Fruit fly (Drosophila melanogaster) whole organism, prepupa: ENCODE data around the gene Taf11.
A peak's percentile ranks its signal among the peaks of the same experiment; 100 is the strongest.

Source experiments
- Blimp-1 ChIP-seq: fragments of 200-800 bp; sonication (Bioruptor generic); optimal IDR thresholded peaks from 3 replicates; lab custom pipeline; 2017; ENCODE audit warnings: missing biosample characterization, missing genetic modification characterization, mild to moderate bottlenecking, moderate library complexity, missing genetic modification reagents
- CG10631 ChIP-seq: fragments of 200-800 bp; sonication (Bioruptor generic); optimal IDR thresholded peaks from 2 replicates; lab custom pipeline; 2016; ENCODE audit warnings: missing biosample characterization, missing genetic modification characterization
- CG10669 ChIP-seq: fragments of 200-800 bp; sonication (Bioruptor generic); optimal IDR thresholded peaks from 3 replicates; lab custom pipeline; 2018; ENCODE audit warnings: missing biosample characterization, mild to moderate bottlenecking, missing genetic modification characterization, moderate library complexity
- CG11762 ChIP-seq: fragments of 200-800 bp; sonication (Bioruptor generic); optimal IDR thresholded peaks from 3 replicates; lab custom pipeline; 2016; ENCODE audit warnings: missing biosample characterization, missing genetic modification characterization; ENCODE audit not compliant: insufficient read depth
- CG1621 ChIP-seq: fragments of 200-800 bp; sonication (Bioruptor generic); optimal IDR thresholded peaks from 3 replicates; lab custom pipeline; 2018; ENCODE audit warnings: missing biosample characterization, mild to moderate bottlenecking, missing genetic modification characterization
- CG16779 ChIP-seq: fragments of 200-800 bp; sonication (Bioruptor generic); optimal IDR thresholded peaks from 3 replicates; lab custom pipeline; 2017; ENCODE audit warnings: missing biosample characterization, mild to moderate bottlenecking, missing genetic modification characterization
- CG3032 ChIP-seq: fragments of 200-800 bp; optimal IDR thresholded peaks from 2 replicates; lab custom pipeline; 2019; ENCODE audit warnings: missing biosample characterization, mild to moderate bottlenecking, missing genetic modification characterization, moderate library complexity
- CG32006 ChIP-seq: fragments of 200-800 bp; sonication (Bioruptor generic); optimal IDR thresholded peaks from 3 replicates; lab custom pipeline; 2017; ENCODE audit warnings: missing biosample characterization, mild to moderate bottlenecking, missing genetic modification characterization
- CG34406 ChIP-seq: fragments of 200-800 bp; sonication (Bioruptor generic); optimal IDR thresholded peaks from 3 replicates; lab custom pipeline; 2016; ENCODE audit warnings: missing biosample characterization, missing genetic modification characterization
- CG3919 ChIP-seq: fragments of 200-800 bp; sonication (Bioruptor generic); optimal IDR thresholded peaks from 3 replicates; lab custom pipeline; 2016; ENCODE audit warnings: missing biosample characterization, missing genetic modification characterization
- CG4318 ChIP-seq: fragments of 200-800 bp; sonication (Bioruptor generic); optimal IDR thresholded peaks from 3 replicates; lab custom pipeline; 2017; ENCODE audit warnings: missing biosample characterization, mild to moderate bottlenecking, missing genetic modification characterization
- CG6163 ChIP-seq: fragments of 200-800 bp; sonication (Bioruptor generic); IDR thresholded peaks from 3 replicates; pipeline ENCODE4 v1.3.6; 2022; ENCODE audit warnings: missing biosample characterization, missing genetic modification characterization
- CG6792 ChIP-seq: fragments of 200-800 bp; sonication (Bioruptor generic); optimal IDR thresholded peaks from 3 replicates; lab custom pipeline; 2016; ENCODE audit warnings: missing biosample characterization, missing genetic modification characterization
- CG6808 ChIP-seq: fragments of 200-800 bp; sonication (Bioruptor generic); optimal IDR thresholded peaks from 3 replicates; lab custom pipeline; 2017; ENCODE audit warnings: missing biosample characterization, missing genetic modification characterization, mild to moderate bottlenecking, moderate library complexity, missing genetic modification reagents
- CG7368 ChIP-seq: fragments of 200-800 bp; sonication (Bioruptor generic); optimal IDR thresholded peaks from 3 replicates; lab custom pipeline; 2016; ENCODE audit warnings: missing biosample characterization, missing genetic modification characterization
- CG8119 ChIP-seq: fragments of 200-800 bp; sonication (Bioruptor generic); IDR thresholded peaks from 3 replicates; pipeline ENCODE4 v1.3.6; 2022; ENCODE audit warnings: missing biosample characterization, missing genetic modification characterization
- CG8319 ChIP-seq: fragments of 200-800 bp; sonication (Bioruptor generic); optimal IDR thresholded peaks from 3 replicates; lab custom pipeline; 2016; ENCODE audit warnings: missing biosample characterization, missing genetic modification characterization
- CG8632 ChIP-seq: fragments of 200-800 bp; sonication (Bioruptor generic); optimal IDR thresholded peaks from 3 replicates; lab custom pipeline; 2016; ENCODE audit warnings: missing biosample characterization, missing genetic modification characterization
- CG9139 ChIP-seq: fragments of 200-800 bp; sonication (Bioruptor generic); optimal IDR thresholded peaks from 3 replicates; lab custom pipeline; 2017; ENCODE audit warnings: missing biosample characterization, mild to moderate bottlenecking, missing genetic modification characterization
- Eip93F ChIP-seq: fragments of 200-800 bp; sonication (Bioruptor generic); optimal IDR thresholded peaks from 2 replicates; lab custom pipeline; 2016; ENCODE audit warnings: missing biosample characterization, mild to moderate bottlenecking, missing genetic modification characterization
- Gug ChIP-seq: fragments of 200-800 bp; sonication (Bioruptor generic); IDR thresholded peaks from 2 replicates; pipeline ENCODE4 v1.3.6; 2022; ENCODE audit warnings: missing biosample characterization, missing genetic modification characterization
- Hr39 ChIP-seq: fragments of 200-800 bp; sonication (Bioruptor generic); optimal IDR thresholded peaks from 2 replicates; lab custom pipeline; 2016; ENCODE audit warnings: missing biosample characterization, missing genetic modification characterization
- Hr4 ChIP-seq: fragments of 200-800 bp; sonication (Bioruptor generic); optimal IDR thresholded peaks from 3 replicates; lab custom pipeline; 2016; ENCODE audit warnings: missing biosample characterization, missing genetic modification characterization
- Lpt ChIP-seq: fragments of 200-800 bp; sonication (Bioruptor generic); optimal IDR thresholded peaks from 3 replicates; lab custom pipeline; 2016; ENCODE audit warnings: missing biosample characterization, missing genetic modification characterization
- Smox ChIP-seq: fragments of 200-800 bp; sonication (Bioruptor generic); optimal IDR thresholded peaks from 3 replicates; lab custom pipeline; 2016; ENCODE audit warnings: missing biosample characterization, missing genetic modification characterization
- Sox14 ChIP-seq: fragments of 200-800 bp; sonication (Bioruptor generic); optimal IDR thresholded peaks from 3 replicates; lab custom pipeline; 2016; ENCODE audit warnings: missing biosample characterization, missing genetic modification characterization
- Sox15 ChIP-seq: fragments of 200-800 bp; sonication (Bioruptor generic); optimal IDR thresholded peaks from 3 replicates; lab custom pipeline; 2016; ENCODE audit warnings: missing biosample characterization, missing genetic modification characterization
- achi ChIP-seq: fragments of 200-800 bp; sonication (Bioruptor generic); optimal IDR thresholded peaks from 3 replicates; lab custom pipeline; 2016; ENCODE audit warnings: missing biosample characterization, missing genetic modification characterization
- dac ChIP-seq: fragments of 200-800 bp; sonication (Bioruptor generic); optimal IDR thresholded peaks from 2 replicates; lab custom pipeline; 2017; ENCODE audit warnings: missing biosample characterization, mild to moderate bottlenecking, missing genetic modification characterization
- eg ChIP-seq: fragments of 200-800 bp; sonication (Bioruptor generic); IDR thresholded peaks from 3 replicates; pipeline ENCODE4 v1.3.6; 2022; ENCODE audit warnings: missing biosample characterization, missing genetic modification characterization
- esn ChIP-seq: fragments of 200-800 bp; sonication (Bioruptor generic); optimal IDR thresholded peaks from 2 replicates; lab custom pipeline; 2016; ENCODE audit warnings: missing biosample characterization, mild to moderate bottlenecking, missing genetic modification characterization, moderate library complexity
- fd59A ChIP-seq: fragments of 200-800 bp; sonication (Bioruptor generic); optimal IDR thresholded peaks from 2 replicates; lab custom pipeline; 2017; ENCODE audit warnings: missing biosample characterization, mild to moderate bottlenecking, missing genetic modification characterization, missing genetic modification reagents
- fd85E ChIP-seq: fragments of 200-800 bp; sonication (Bioruptor generic); optimal IDR thresholded peaks from 3 replicates; lab custom pipeline; 2016; ENCODE audit warnings: missing biosample characterization, missing genetic modification characterization
- fkh ChIP-seq: fragments of 200-800 bp; sonication (Bioruptor generic); optimal IDR thresholded peaks from 3 replicates; lab custom pipeline; 2017; ENCODE audit warnings: missing biosample characterization, mild to moderate bottlenecking, missing genetic modification characterization, moderate library complexity
- lz ChIP-seq: fragments of 200-800 bp; sonication (Bioruptor generic); optimal IDR thresholded peaks from 3 replicates; lab custom pipeline; 2016; ENCODE audit warnings: missing biosample characterization, missing genetic modification characterization
- net ChIP-seq: fragments of 200-800 bp; sonication (Bioruptor generic); optimal IDR thresholded peaks from 3 replicates; lab custom pipeline; 2016; ENCODE audit warnings: missing biosample characterization, missing genetic modification characterization
- salr ChIP-seq, 2 experiments: fragments of 200-800 bp; sonication (Bioruptor generic); optimal IDR thresholded peaks; 3 replicates each; lab custom pipeline; 2016 to 2018; ENCODE audit warnings: missing biosample characterization in 2 of 2, missing genetic modification characterization in 2 of 2, mild to moderate bottlenecking in 1 of 2
- spab ChIP-seq: fragments of 200-800 bp; sonication (Bioruptor generic); optimal IDR thresholded peaks from 2 replicates; lab custom pipeline; 2017; ENCODE audit warnings: missing biosample characterization, mild to moderate bottlenecking, missing genetic modification characterization, missing genetic modification reagents
- svp ChIP-seq: fragments of 200-800 bp; sonication (Bioruptor generic); peaks from one replicate; lab custom pipeline; 2016; ENCODE audit warnings: missing biosample characterization, missing genetic modification characterization
- topi ChIP-seq: fragments of 200-800 bp; sonication (Bioruptor generic); optimal IDR thresholded peaks from 3 replicates; lab custom pipeline; 2016; ENCODE audit warnings: missing biosample characterization, missing genetic modification characterization

The Taf11 gene

dm6 chr2L:9777927-9778326 lies 14.9 kb upstream of the Taf11 start:
- TF ChIP-seq Sox15 (GFP tag; lab: Kevin White, UChicago) (no peak), CG6163 (GFP tag; lab: Robert Waterston, UW) (no peak), svp (GFP tag; lab: Kevin White, UChicago) (peak; percentile 69)
- TF ChIP-seq, all 60 proteins: peak for 1

- peak; percentile 86 for TF ChIP-seq fkh (GFP tag; lab: Kevin White, UChicago)
- TF ChIP-seq CG8632 (GFP tag; lab: Kevin White, UChicago), result no peak
These were observed 12.0 kb upstream of the Taf11 start, which contains the start of the genes ppk11 and ppk16 for dm6 chr2L:9774980-9775628. TSS of gene ppk11 (minus strand) at chr2L:9775030. TSS of gene ppk16 (minus strand) at chr2L:9775030.

dm6 chr2L:9770896-9771295 lies 7.8 kb upstream of the Taf11 start, which contains the start of gene ppk18:
TSS of gene ppk18 (minus strand) at chr2L:9770996.
- TF ChIP-seq Smox (GFP tag; lab: Kevin White, UChicago) (no peak), net (GFP tag; lab: Kevin White, UChicago) (no peak), CG11762 (no peak)

- no peak for TF ChIP-seq CG8119 (GFP tag; lab: Robert Waterston, UW)
- TF ChIP-seq achi, result no peak
- no peak for TF ChIP-seq CG34406 (GFP tag; lab: Kevin White, UChicago)
- TF ChIP-seq dac (GFP tag; lab: Kevin White, UChicago), result no peak
- TF ChIP-seq CG4318, result no peak
- no peak for TF ChIP-seq CG9139
- TF ChIP-seq CG10669 (GFP tag; lab: Kevin White, UChicago), result no peak
- TF ChIP-seq Smox (GFP tag; lab: Kevin White, UChicago), result no peak
- no peak for TF ChIP-seq CG7368 (GFP tag; lab: Kevin White, UChicago)
- no peak for TF ChIP-seq spab
These were observed 5.7 kb upstream of the Taf11 start, which contains the start of gene CG17633 for dm6 chr2L:9768735-9769134. TSS of gene CG17633 (plus strand) at chr2L:9769060.

- TF ChIP-seq CG32006 (GFP tag; lab: Kevin White, UChicago), result no peak
- no peak for TF ChIP-seq topi (GFP tag; lab: Kevin White, UChicago)
- no peak for TF ChIP-seq eg (GFP tag; lab: Robert Waterston, UW)
- no peak for TF ChIP-seq Lpt (GFP tag; lab: Kevin White, UChicago)
- no peak for TF ChIP-seq CG3032
- no peak for TF ChIP-seq CG3919 (GFP tag; lab: Kevin White, UChicago)
- TF ChIP-seq CG8119 (GFP tag; lab: Robert Waterston, UW), result no peak
- no peak for TF ChIP-seq spab
- no peak for TF ChIP-seq CG10631 (GFP tag; lab: Kevin White, UChicago)
- no peak for TF ChIP-seq Sox14 (GFP tag; lab: Kevin White, UChicago)
- TF ChIP-seq Blimp-1, result no peak
- no peak for TF ChIP-seq CG8319 (GFP tag; lab: Kevin White, UChicago)
- TF ChIP-seq Hr39 (GFP tag; lab: Kevin White, UChicago), result no peak
- no peak for TF ChIP-seq CG1621
- TF ChIP-seq Smox (GFP tag; lab: Kevin White, UChicago), result no peak
- TF ChIP-seq CG6163 (GFP tag; lab: Robert Waterston, UW), result no peak
- TF ChIP-seq achi, result no peak
These were observed 3.7 kb upstream of the Taf11 start, which contains the start of gene CG4017 for dm6 chr2L:9766758-9767157. TSS of gene CG4017 (plus strand) at chr2L:9767058.

- TF ChIP-seq topi (GFP tag; lab: Kevin White, UChicago), result peak; percentile 40
- peak; percentile 11 for TF ChIP-seq lz (GFP tag; lab: Kevin White, UChicago)
- TF ChIP-seq CG6792 (GFP tag; lab: Kevin White, UChicago), result peak; percentile 36
- no peak for TF ChIP-seq dac (GFP tag; lab: Kevin White, UChicago)
- peak; percentile 34 for TF ChIP-seq achi
- TF ChIP-seq CG32006 (GFP tag; lab: Kevin White, UChicago), result peak; percentile 49
- no peak for TF ChIP-seq spab
- peak; percentile 72 for TF ChIP-seq svp (GFP tag; lab: Kevin White, UChicago)
- TF ChIP-seq fd85E (GFP tag; lab: Kevin White, UChicago), result no peak
- TF ChIP-seq fd59A (GFP tag; lab: Kevin White, UChicago), result no peak
- TF ChIP-seq CG11762, result no peak
- peak; percentile 66 for TF ChIP-seq esn (GFP tag; lab: Kevin White, UChicago)
- TF ChIP-seq Lpt (GFP tag; lab: Kevin White, UChicago), result no peak
- peak; percentile 40 for TF ChIP-seq Gug
- TF ChIP-seq Sox15 (GFP tag; lab: Kevin White, UChicago), result peak; percentile 26
- TF ChIP-seq CG16779 (tag; lab: Kevin White, UChicago), result no peak
- no peak for TF ChIP-seq Hr4
- no peak for TF ChIP-seq Eip93F (GFP tag; lab: Kevin White, UChicago)
- no peak for TF ChIP-seq salr (GFP tag; optimal IDR thresholded peaks at IDR 0.05; lab: Kevin White, UChicago)
- TF ChIP-seq CG6808, result no peak
These were observed 4.2 kb downstream of the Taf11 start for dm6 chr2L:9758856-9759255.
